Worm (Caenorhabditis elegans) whole organism, L1 larva: ENCODE measurements around the gene C14C10.10.
A peak's percentile ranks its signal among the peaks of the same experiment; 100 is the strongest.

Source experiments
- C16A3.4 ChIP-seq: fragments of 150-350 bp; optimal IDR thresholded peaks from 2 replicates; lab custom pipeline; 2014; ENCODE audit warnings: missing biosample characterization, missing genetic modification characterization
- C34B4.2 ChIP-seq: sonication (generic microtip); optimal IDR thresholded peaks from 2 replicates; lab custom pipeline; 2017; ENCODE audit warnings: mild to moderate bottlenecking, missing genetic modification characterization, missing compliant biosample characterization
- F16B12.6 ChIP-seq: fragments of 150-350 bp; optimal IDR thresholded peaks from 2 replicates; lab custom pipeline; 2014; ENCODE audit warnings: missing biosample characterization, missing genetic modification characterization
- aly-2 ChIP-seq: fragments of 150-350 bp; optimal IDR thresholded peaks from 2 replicates; lab custom pipeline; 2014; ENCODE audit warnings: missing biosample characterization, missing genetic modification characterization
- ama-1 ChIP-seq: fragments of 150-350 bp; optimal IDR thresholded peaks from 2 replicates; lab custom pipeline; 2014
- ceh-8 ChIP-seq: fragments of 200-800 bp; sonication (Bioruptor generic); optimal IDR thresholded peaks from 2 replicates; lab custom pipeline; 2018; ENCODE audit warnings: mild to moderate bottlenecking, missing genetic modification characterization, moderate library complexity, missing compliant biosample characterization
- ceh-88 ChIP-seq: fragments of 200-800 bp; sonication (Bioruptor generic); IDR thresholded peaks from 2 replicates; pipeline ENCODE4 v1.3.6; 2022; ENCODE audit warnings: missing genetic modification characterization, missing compliant biosample characterization
- ceh-90 ChIP-seq: sonication (generic microtip); optimal IDR thresholded peaks from 2 replicates; lab custom pipeline; 2016; ENCODE audit warnings: missing genetic modification characterization, missing compliant biosample characterization
- dpl-1 ChIP-seq, 3 experiments: fragments of 150-350 bp in 2 of 3; sonication (generic microtip) in 1 of 3; optimal IDR thresholded peaks; 2 replicates each; lab custom pipeline; 2014 to 2017; ENCODE audit warnings: missing biosample characterization in 3 of 3, missing genetic modification characterization in 3 of 3, missing genetic modification reagents in 3 of 3
- dsc-1 ChIP-seq: sonication (generic microtip); optimal IDR thresholded peaks from 2 replicates; lab custom pipeline; 2016; ENCODE audit warnings: mild to moderate bottlenecking, missing genetic modification characterization, missing compliant biosample characterization
- egl-27 ChIP-seq, 2 experiments: fragments of 150-350 bp in 1 of 2; sonication (generic microtip); optimal IDR thresholded peaks; 3 replicates each; lab custom pipeline; 2017 to 2018; ENCODE audit warnings: missing biosample characterization in 2 of 2, missing genetic modification characterization in 2 of 2, missing genetic modification reagents in 2 of 2
- ets-5 ChIP-seq: fragments of 200-800 bp; sonication (Bioruptor generic); IDR thresholded peaks from 2 replicates; pipeline ENCODE4 v1.3.6; 2022; ENCODE audit warnings: missing genetic modification characterization, missing compliant biosample characterization
- fkh-4 ChIP-seq: sonication (generic microtip); optimal IDR thresholded peaks from 2 replicates; lab custom pipeline; 2016; ENCODE audit warnings: missing compliant biosample characterization, missing genetic modification characterization, borderline replicate concordance
- fkh-8 ChIP-seq: sonication (generic microtip); optimal IDR thresholded peaks from 2 replicates; lab custom pipeline; 2016; ENCODE audit warnings: mild to moderate bottlenecking, missing genetic modification characterization, missing compliant biosample characterization
- fos-1 ChIP-seq: fragments of 150-350 bp; optimal IDR thresholded peaks from 2 replicates; lab custom pipeline; 2014; ENCODE audit warnings: missing biosample characterization, missing genetic modification characterization
- hlh-17 ChIP-seq: fragments of 200-800 bp; sonication (Bioruptor generic); optimal IDR thresholded peaks from 2 replicates; lab custom pipeline; 2018; ENCODE audit warnings: missing genetic modification characterization, mild to moderate bottlenecking, missing compliant biosample characterization, moderate library complexity, borderline replicate concordance
- hpl-2 ChIP-seq: fragments of 150-350 bp; optimal IDR thresholded peaks from 2 replicates; lab custom pipeline; 2014; ENCODE audit warnings: missing biosample characterization, missing genetic modification reagents, missing genetic modification characterization
- irx-1 ChIP-seq: sonication (generic microtip); optimal IDR thresholded peaks from 2 replicates; lab custom pipeline; 2016; ENCODE audit warnings: missing genetic modification characterization, missing compliant biosample characterization
- lin-14 ChIP-seq: fragments of 200-800 bp; sonication (Bioruptor generic); optimal IDR thresholded peaks from 2 replicates; lab custom pipeline; 2018; ENCODE audit warnings: mild to moderate bottlenecking, missing genetic modification characterization, moderate library complexity, missing compliant biosample characterization
- lin-15B ChIP-seq: fragments of 150-350 bp; sonication (generic microtip); optimal IDR thresholded peaks from 3 replicates; lab custom pipeline; 2014; ENCODE audit warnings: missing biosample characterization, missing genetic modification characterization
- lir-3 ChIP-seq: sonication (generic microtip); optimal IDR thresholded peaks from 2 replicates; lab custom pipeline; 2016; ENCODE audit warnings: mild to moderate bottlenecking, missing genetic modification characterization, moderate library complexity, missing compliant biosample characterization; ENCODE audit not compliant: poor library complexity
- mab-9 ChIP-seq: fragments of 200-800 bp; sonication (Bioruptor generic); IDR thresholded peaks from 2 replicates; pipeline ENCODE4 v1.3.6; 2022; ENCODE audit warnings: missing genetic modification reagents, missing genetic modification characterization, missing compliant biosample characterization
- mef-2 ChIP-seq: fragments of 150-350 bp; optimal IDR thresholded peaks from 2 replicates; lab custom pipeline; 2014; ENCODE audit warnings: missing biosample characterization, missing genetic modification characterization
- mep-1 ChIP-seq: fragments of 150-350 bp; optimal IDR thresholded peaks from 2 replicates; lab custom pipeline; 2014; ENCODE audit warnings: missing biosample characterization, missing genetic modification characterization
- nhr-12 ChIP-seq: sonication (generic microtip); optimal IDR thresholded peaks from 2 replicates; lab custom pipeline; 2017; ENCODE audit warnings: missing biosample characterization, missing genetic modification characterization
- nhr-237 ChIP-seq: fragments of 150-350 bp; optimal IDR thresholded peaks from 2 replicates; lab custom pipeline; 2014; ENCODE audit warnings: missing biosample characterization, missing genetic modification characterization
- nhr-28 ChIP-seq: fragments of 150-350 bp; optimal IDR thresholded peaks from 2 replicates; lab custom pipeline; 2014; ENCODE audit warnings: missing biosample characterization, missing genetic modification characterization
- nhr-47 ChIP-seq: sonication (generic microtip); optimal IDR thresholded peaks from 2 replicates; lab custom pipeline; 2016; ENCODE audit warnings: mild to moderate bottlenecking, missing genetic modification characterization, moderate library complexity, missing compliant biosample characterization
- nhr-71 ChIP-seq: sonication (generic microtip); optimal IDR thresholded peaks from 2 replicates; lab custom pipeline; 2016; ENCODE audit warnings: mild to moderate bottlenecking, missing genetic modification characterization, moderate library complexity, missing compliant biosample characterization
- nhr-77 ChIP-seq: fragments of 150-350 bp; optimal IDR thresholded peaks from 2 replicates; lab custom pipeline; 2014; ENCODE audit warnings: missing biosample characterization, missing genetic modification characterization
- nhr-84 ChIP-seq: sonication (generic microtip); optimal IDR thresholded peaks from 2 replicates; lab custom pipeline; 2017; ENCODE audit warnings: missing biosample characterization, missing genetic modification characterization
- nhr-85 ChIP-seq: sonication (generic microtip); peaks from one replicate; lab custom pipeline; 2016; ENCODE audit warnings: missing genetic modification characterization, inconsistent platforms, missing compliant biosample characterization
- pax-3 ChIP-seq: fragments of 200-800 bp; sonication (Bioruptor generic); optimal IDR thresholded peaks from 2 replicates; lab custom pipeline; 2018; ENCODE audit warnings: mild to moderate bottlenecking, missing genetic modification characterization, moderate library complexity, missing compliant biosample characterization
- snu-23 ChIP-seq: sonication (generic microtip); optimal IDR thresholded peaks from 2 replicates; lab custom pipeline; 2016; ENCODE audit warnings: missing genetic modification characterization, missing compliant biosample characterization
- sox-4 ChIP-seq: sonication (generic microtip); optimal IDR thresholded peaks from 2 replicates; lab custom pipeline; 2016; ENCODE audit warnings: missing genetic modification characterization, missing compliant biosample characterization
- sup-37 ChIP-seq: fragments of 200-800 bp; sonication (Bioruptor generic); optimal IDR thresholded peaks from 2 replicates; lab custom pipeline; 2018; ENCODE audit warnings: mild to moderate bottlenecking, missing genetic modification characterization, missing compliant biosample characterization
- swsn-7 ChIP-seq: sonication (generic microtip); optimal IDR thresholded peaks from 2 replicates; lab custom pipeline; 2016; ENCODE audit warnings: missing genetic modification characterization, missing compliant biosample characterization
- tbx-2 ChIP-seq: sonication (generic microtip); optimal IDR thresholded peaks from 2 replicates; lab custom pipeline; 2016; ENCODE audit warnings: missing genetic modification characterization, missing compliant biosample characterization
- tlp-1 ChIP-seq: fragments of 150-350 bp; optimal IDR thresholded peaks from 2 replicates; lab custom pipeline; 2014; ENCODE audit warnings: missing biosample characterization, missing genetic modification characterization
- unc-130 ChIP-seq: fragments of 150-350 bp; optimal IDR thresholded peaks from 2 replicates; lab custom pipeline; 2017; ENCODE audit warnings: missing biosample characterization, missing genetic modification characterization, inconsistent platforms
- unc-30 ChIP-seq: sonication (generic microtip); optimal IDR thresholded peaks from 2 replicates; lab custom pipeline; 2017; ENCODE audit warnings: missing biosample characterization, missing genetic modification characterization
- unc-62 ChIP-seq: fragments of 150-350 bp; optimal IDR thresholded peaks from 2 replicates; lab custom pipeline; 2014; ENCODE audit warnings: missing biosample characterization, missing genetic modification reagents, missing genetic modification characterization
- xbp-1 ChIP-seq: sonication (generic microtip); optimal IDR thresholded peaks from 2 replicates; lab custom pipeline; 2016; ENCODE audit warnings: missing genetic modification characterization, missing compliant biosample characterization
- ztf-4 ChIP-seq: fragments of 150-350 bp; optimal IDR thresholded peaks from 2 replicates; lab custom pipeline; 2014; ENCODE audit warnings: missing biosample characterization, missing genetic modification characterization

C14C10.10 gene

DNA sequence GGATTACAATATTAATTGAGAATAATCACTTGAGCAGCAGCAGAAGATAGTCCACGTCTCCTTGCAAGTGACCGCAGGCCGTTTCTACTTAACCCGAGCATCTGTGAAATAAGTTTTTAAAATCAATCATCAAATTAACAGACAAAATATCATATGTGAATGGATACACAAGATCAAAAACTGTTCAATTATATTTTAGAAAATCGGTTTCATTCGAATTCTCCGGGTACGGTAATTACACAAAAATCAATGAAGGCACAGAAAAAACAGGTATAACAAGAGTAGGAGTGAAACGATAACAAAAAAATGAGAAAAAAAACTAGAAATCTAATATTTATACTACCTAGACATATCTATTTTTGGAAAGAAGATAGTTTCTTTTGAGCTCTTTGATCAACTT is 2.7 kb downstream of the C14C10.10 start, which contains the start of gene mma-1:
Gene mma-1 (minus strand): TSS at position 101 of the 400 bp plus-strand sequence.
- TF ChIP-seq sup-37 (GFP tag; lab: Kevin White, UChicago) (no peak), aly-2 (no peak), nhr-85 (tag; lab: Kevin White, UChicago) (no peak), unc-62 (no peak), mep-1 (tag; lab: Kevin White, UChicago) (no peak)

DNA sequence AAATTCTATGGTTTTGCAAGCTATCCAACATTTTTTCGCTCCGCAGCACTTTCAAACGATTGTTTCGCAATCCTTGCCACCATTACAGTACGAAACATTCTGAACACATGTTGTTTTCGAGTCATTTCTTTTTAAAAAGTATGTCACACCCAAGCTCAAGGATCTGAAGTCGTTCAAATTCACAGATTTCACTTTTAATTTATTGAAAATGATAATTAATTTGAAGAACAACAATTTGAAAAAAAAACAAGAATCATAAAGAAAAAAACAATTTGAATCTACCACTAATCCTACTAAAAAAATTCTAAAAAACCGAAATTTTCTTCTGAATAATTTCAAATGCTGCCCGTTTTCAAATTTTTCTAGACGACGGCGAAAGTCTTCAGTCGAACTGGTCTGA is 6.5 kb downstream of the C14C10.10 start, which contains the start of gene C14C10.2:
Gene C14C10.2 (minus strand): TSS at position 101 of the 400 bp plus-strand sequence.
- no peak for TF ChIP-seq irx-1 (tag; lab: Kevin White, UChicago)
- TF ChIP-seq aly-2, result peak; percentile 26

- no peak for TF ChIP-seq ceh-8 (GFP tag; lab: Kevin White, UChicago)
- no peak for TF ChIP-seq tbx-2 (tag; lab: Kevin White, UChicago)
- no peak for TF ChIP-seq nhr-28
- no peak for TF ChIP-seq ztf-4 (tag; lab: Kevin White, UChicago)
- TF ChIP-seq nhr-84 (tag; lab: Kevin White, UChicago), result no peak
- TF ChIP-seq ceh-88 (GFP tag; lab: Robert Waterston, UW), result no peak
- no peak for TF ChIP-seq nhr-237 (tag; lab: Kevin White, UChicago)
- TF ChIP-seq irx-1 (tag; lab: Kevin White, UChicago), result no peak
- TF ChIP-seq pax-3 (tag; lab: Kevin White, UChicago), result no peak
- TF ChIP-seq lin-14 (GFP tag; lab: Kevin White, UChicago), result no peak
- no peak for TF ChIP-seq fkh-4 (tag; lab: Kevin White, UChicago)
- TF ChIP-seq nhr-47 (tag; lab: Kevin White, UChicago), result no peak
- TF ChIP-seq dpl-1 (GFP tag; optimal IDR thresholded peaks at IDR 0.05; lab: Kevin White, UChicago), result no peak
- no peak for TF ChIP-seq C16A3.4 (tag; lab: Kevin White, UChicago)
- TF ChIP-seq hlh-17 (GFP tag; lab: Kevin White, UChicago), result no peak
- TF ChIP-seq nhr-12, result no peak
Observed at ce11 chrV:12590601-12591000, 8.3 kb downstream of the C14C10.10 start, which contains the start of gene ttr-43. Gene ttr-43 (minus strand): TSS chrV:12590701.

DNA sequence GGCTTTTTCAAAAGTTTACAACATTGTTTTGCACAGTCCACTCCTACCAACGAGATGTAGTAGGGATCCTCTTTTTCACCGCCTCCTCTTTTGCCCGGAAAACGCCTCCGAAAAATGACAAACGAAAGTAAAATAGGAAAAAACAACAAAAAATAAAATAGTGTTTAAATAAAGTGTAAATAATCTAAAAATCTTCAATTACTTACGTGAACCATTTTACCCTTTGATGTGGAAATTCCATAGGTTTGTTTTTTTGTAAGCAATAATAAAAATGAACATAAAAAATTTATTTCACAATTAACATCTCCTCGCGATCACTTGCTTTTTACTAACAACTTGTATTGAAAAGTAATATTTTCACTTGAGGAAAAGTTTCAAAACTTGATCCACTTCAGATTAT is 10.9 kb downstream of the C14C10.10 start, which contains the start of gene C14C10.1:
Gene C14C10.1 (plus strand): TSS at position 301 of the 400 bp plus-strand sequence.
- TF ChIP-seq snu-23 (GFP tag; lab: Kevin White, UChicago) (no peak), mab-9 (GFP tag; lab: Robert Waterston, UW) (no peak), egl-27 (tag; optimal IDR thresholded peaks at IDR 0.05; lab: Kevin White, UChicago) (no peak), ama-1 (no peak), dpl-1 (GFP tag; optimal IDR thresholded peaks at IDR 0.05; lab: Kevin White, UChicago) (no peak), hpl-2 (GFP tag; lab: Kevin White, UChicago) (no peak), unc-62 (no peak), fkh-4 (tag; lab: Kevin White, UChicago) (no peak), lir-3 (tag; lab: Kevin White, UChicago) (no peak), mef-2 (tag; lab: Kevin White, UChicago) (no peak), nhr-71 (tag; lab: Kevin White, UChicago) (no peak), ets-5 (GFP tag; lab: Robert Waterston, UW) (no peak), ceh-90 (tag; lab: Kevin White, UChicago) (no peak), F16B12.6 (tag; lab: Kevin White, UChicago) (no peak)

- TF ChIP-seq unc-130 (tag; lab: Kevin White, UChicago) (no peak), unc-30 (tag; lab: Kevin White, UChicago) (no peak), dsc-1 (tag; lab: Kevin White, UChicago) (peak; percentile 76), nhr-71 (tag; lab: Kevin White, UChicago) (no peak), swsn-7 (no peak), lir-3 (tag; lab: Kevin White, UChicago) (no peak), ceh-8 (GFP tag; lab: Kevin White, UChicago) (no peak), hlh-17 (GFP tag; lab: Kevin White, UChicago) (no peak), C34B4.2 (tag; lab: Kevin White, UChicago) (no peak), mef-2 (tag; lab: Kevin White, UChicago) (no peak), lin-15B (no peak), tlp-1 (no peak), mep-1 (tag; lab: Kevin White, UChicago) (no peak), xbp-1 (tag; lab: Kevin White, UChicago) (no peak), pax-3 (tag; lab: Kevin White, UChicago) (peak; percentile 79), fkh-8 (tag; lab: Kevin White, UChicago) (peak; percentile 42), sox-4 (no peak), fos-1 (tag; lab: Kevin White, UChicago) (no peak), aly-2 (no peak), ets-5 (GFP tag; lab: Robert Waterston, UW) (no peak), nhr-77 (no peak)
Observed at ce11 chrV:12586793-12587192, 12.1 kb downstream of the C14C10.10 start.
